Worm (Caenorhabditis elegans): Measurements from ENCODE around the gene daf-41.

DNA sequence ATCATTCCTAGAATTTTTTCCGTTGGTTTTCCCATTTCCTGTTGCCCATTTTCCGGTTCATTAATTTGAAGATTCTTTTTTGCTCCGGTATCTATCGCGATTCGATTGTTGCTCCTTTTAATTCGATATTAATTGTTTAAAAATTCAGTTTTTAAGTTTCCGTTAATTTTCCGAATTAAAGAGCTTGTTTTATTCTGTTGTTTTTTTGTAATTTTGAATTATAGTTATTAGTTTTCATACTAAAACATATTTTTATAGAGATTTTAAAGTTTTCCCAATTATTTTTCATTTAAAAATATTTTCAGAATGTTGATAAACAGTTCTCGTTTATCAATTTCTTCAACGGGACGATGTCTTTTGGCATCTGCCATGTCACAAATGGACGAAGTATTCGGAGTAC is 40.3 kb downstream of the daf-41 start, which contains the start of gene mrps-26:
- TF ChIP-seq dao-5 (tag; optimal IDR thresholded peaks at IDR 0.05) (no peak), him-1 (tag; optimal IDR thresholded peaks at IDR 0.05) (no peak), W03F9.2 (tag; optimal IDR thresholded peaks at IDR 0.05) (no peak)

All from whole organism, L4/young adult.